Fruit fly (Drosophila melanogaster): ENCODE measurements around the gene DppIII.

dm6 chr3R:8333768-8334470 lies 10.3 kb upstream of the DppIII start, which contains the start of gene Poxm:
- TF ChIP-seq CrebA (GFP tag; optimal IDR thresholded peaks at IDR 0.05; ENCODE audit: borderline replicate concordance) (no peak), Myc (optimal IDR thresholded peaks at IDR 0.05) (no peak), psq (GFP tag; optimal IDR thresholded peaks at IDR 0.05) (peak; percentile 89)

All from whole organism, wandering third instar larva.